Worm (Caenorhabditis elegans): Measurements from ENCODE around the gene srj-14.

DNA sequence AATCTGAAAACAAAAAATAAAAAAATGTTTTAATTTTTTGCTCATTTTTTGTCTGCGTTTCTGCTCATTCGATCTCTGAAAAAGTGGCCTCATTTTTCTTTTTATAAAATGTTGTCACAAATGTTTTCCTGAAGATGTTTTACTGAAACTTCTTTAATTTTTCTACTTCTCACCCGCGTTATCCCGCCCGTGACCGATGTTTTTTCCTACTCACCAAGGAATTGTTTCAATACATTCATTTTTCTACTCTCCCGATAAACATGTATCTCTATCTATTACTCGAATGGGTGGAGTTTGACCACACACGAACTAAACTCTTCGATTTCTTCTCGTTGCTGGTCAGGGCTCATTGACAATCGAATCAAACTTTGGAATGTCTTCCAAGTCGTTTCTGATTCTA lies 38.6 kb upstream of the srj-14 start, which contains the start of gene F10G2.2:
- no peak for TF ChIP-seq him-1 (tag; optimal IDR thresholded peaks at IDR 0.05)
- no peak for TF ChIP-seq dao-5 (tag; optimal IDR thresholded peaks at IDR 0.05)
